Fruit fly (Drosophila melanogaster): ENCODE data around the gene Or88a.
A peak's percentile ranks its signal among the peaks of the same experiment; 100 is the strongest.

The Or88a gene

dm6 chr3R:14109145-14109544 lies at the start of gene Or88a:
TSS of gene Or88a (plus strand) at chr3R:14109445.
- TF ChIP-seq CG17801 (GFP tag; optimal IDR thresholded peaks at IDR 0.05; ENCODE audit: partially characterized antibody): no peak

dm6 chr3R:14059703-14060300 lies 49.4 kb upstream of the Or88a start:
- no peak for TF ChIP-seq CG17801 (GFP tag; optimal IDR thresholded peaks at IDR 0.05; ENCODE audit: partially characterized antibody)

- TF ChIP-seq CG17801 (GFP tag; optimal IDR thresholded peaks at IDR 0.05; ENCODE audit: partially characterized antibody): no peak
Observed at dm6 chr3R:14060399-14060798, 48.8 kb upstream of the Or88a start.

- no peak for TF ChIP-seq CG17801 (GFP tag; optimal IDR thresholded peaks at IDR 0.05; ENCODE audit: partially characterized antibody)
Observed at dm6 chr3R:14061049-14061987, 47.9 kb upstream of the Or88a start.

dm6 chr3R:14061988-14062868 lies 47.0 kb upstream of the Or88a start:
- no peak for TF ChIP-seq CG17801 (GFP tag; optimal IDR thresholded peaks at IDR 0.05; ENCODE audit: partially characterized antibody)

- TF ChIP-seq CG17801 (GFP tag; optimal IDR thresholded peaks at IDR 0.05; ENCODE audit: partially characterized antibody): no peak
Observed at dm6 chr3R:14062869-14063543, 46.2 kb upstream of the Or88a start.

- TF ChIP-seq CG17801 (GFP tag; optimal IDR thresholded peaks at IDR 0.05; ENCODE audit: partially characterized antibody): peak; percentile 17
Observed at dm6 chr3R:14064158-14064969, 44.9 kb upstream of the Or88a start.

dm6 chr3R:14065241-14065640 lies 44.0 kb upstream of the Or88a start:
- TF ChIP-seq CG17801 (GFP tag; optimal IDR thresholded peaks at IDR 0.05; ENCODE audit: partially characterized antibody): no peak

- TF ChIP-seq CG17801 (GFP tag; optimal IDR thresholded peaks at IDR 0.05; ENCODE audit: partially characterized antibody): no peak
Observed at dm6 chr3R:14067904-14068636, 41.2 kb upstream of the Or88a start.

dm6 chr3R:14070096-14070495 lies 39.1 kb upstream of the Or88a start:
- no peak for TF ChIP-seq CG17801 (GFP tag; optimal IDR thresholded peaks at IDR 0.05; ENCODE audit: partially characterized antibody)

- TF ChIP-seq CG17801 (GFP tag; optimal IDR thresholded peaks at IDR 0.05; ENCODE audit: partially characterized antibody): no peak
Observed at dm6 chr3R:14070664-14071063, 38.6 kb upstream of the Or88a start.

- TF ChIP-seq CG17801 (GFP tag; optimal IDR thresholded peaks at IDR 0.05; ENCODE audit: partially characterized antibody): no peak
Observed at dm6 chr3R:14077026-14077425, 32.2 kb upstream of the Or88a start.

dm6 chr3R:14081526-14081925 lies 27.7 kb upstream of the Or88a start:
- TF ChIP-seq CG17801 (GFP tag; optimal IDR thresholded peaks at IDR 0.05; ENCODE audit: partially characterized antibody): no peak

All from ovary, adult (tissue).